Fruit fly (Drosophila melanogaster): ENCODE measurements around the gene CG11162.

DNA sequence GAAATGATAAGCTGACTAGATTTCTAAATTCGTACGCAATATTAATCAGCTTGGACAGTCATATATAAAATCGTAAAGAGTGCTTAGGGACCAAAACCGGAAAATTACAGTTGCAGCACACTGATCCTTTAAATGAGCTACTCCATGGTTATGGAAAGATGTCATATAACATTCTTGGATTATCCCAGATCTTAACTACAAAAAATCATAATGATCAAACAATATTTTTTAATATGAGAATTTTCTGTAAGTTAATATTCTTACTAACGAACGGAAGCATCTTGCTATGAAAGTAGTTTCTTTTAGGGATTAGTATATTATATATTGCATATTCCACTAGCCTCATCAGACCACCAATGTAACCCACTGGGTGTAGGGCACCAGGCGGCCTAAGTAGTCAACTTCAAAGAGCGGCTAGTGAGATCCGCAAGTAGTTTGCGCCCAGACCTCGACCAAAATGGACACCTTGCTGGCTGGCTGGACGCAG lies at the start of gene CG11162:
- TF ChIP-seq CG13204 (GFP tag; optimal IDR thresholded peaks at IDR 0.05): no peak
- no peak for TF ChIP-seq fd96Ca (GFP tag; IDR thresholded peaks at IDR 0.05)
- no peak for TF ChIP-seq Pif1A (GFP tag; optimal IDR thresholded peaks at IDR 0.05)
- TF ChIP-seq Ets98B (GFP tag; IDR thresholded peaks at IDR 0.05): no peak
- TF ChIP-seq rn (GFP tag; IDR thresholded peaks at IDR 0.05): no peak
- TF ChIP-seq D1 (tag; optimal IDR thresholded peaks at IDR 0.05): no peak
- no peak for TF ChIP-seq CG14655 (GFP tag; optimal IDR thresholded peaks at IDR 0.05)
- TF ChIP-seq CG15710 (tag; optimal IDR thresholded peaks at IDR 0.05): no peak
- TF ChIP-seq Snoo (tag; optimal IDR thresholded peaks at IDR 0.05): no peak
- no peak for TF ChIP-seq gl (tag; optimal IDR thresholded peaks at IDR 0.05)

All from whole organism, pupa.